Worm (Caenorhabditis elegans) whole organism, young adult: ENCODE data around the gene B0464.6.

ENCODE experiments used
- B0336.3 ChIP-seq: fragments of 200-800 bp; sonication (Bioruptor generic); IDR thresholded peaks from 2 replicates; pipeline ENCODE4 v1.3.6; 2022; ENCODE audit warnings: missing genetic modification characterization, missing compliant biosample characterization
- D2030.7 ChIP-seq: fragments of 200-800 bp; sonication (Bioruptor generic); IDR thresholded peaks from 2 replicates; pipeline ENCODE4 v1.3.6; 2022; ENCODE audit warnings: missing genetic modification reagents, missing genetic modification characterization, missing compliant biosample characterization
- F10E7.11 ChIP-seq: sonication (generic microtip); optimal IDR thresholded peaks from 2 replicates; lab custom pipeline; 2017; ENCODE audit warnings: mild to moderate bottlenecking, missing genetic modification characterization, moderate library complexity, missing compliant biosample characterization
- F37B4.10 ChIP-seq: fragments of 200-800 bp; sonication (Bioruptor generic); IDR thresholded peaks from 2 replicates; pipeline ENCODE4 v1.3.6; 2022; ENCODE audit warnings: missing genetic modification characterization, missing compliant biosample characterization
- F49E8.2 ChIP-seq: sonication (generic microtip); optimal IDR thresholded peaks from 3 replicates; lab custom pipeline; 2017; ENCODE audit warnings: missing genetic modification characterization, mild to moderate bottlenecking, missing compliant biosample characterization, antibody characterized with exemption, moderate library complexity; ENCODE audit not compliant: insufficient read depth
- F55B11.4 ChIP-seq: sonication (generic microtip); optimal IDR thresholded peaks from 2 replicates; lab custom pipeline; 2016; ENCODE audit warnings: missing compliant biosample characterization, missing genetic modification characterization, borderline replicate concordance; ENCODE audit not compliant: insufficient read depth
- K11D2.4 ChIP-seq: fragments of 200-800 bp; sonication (Bioruptor generic); IDR thresholded peaks from 2 replicates; pipeline ENCODE4 v1.3.6; 2022; ENCODE audit warnings: missing genetic modification reagents, missing genetic modification characterization, missing compliant biosample characterization
- Y53G8AR.9 ChIP-seq: fragments of 200-800 bp; sonication (Bioruptor generic); conservative IDR thresholded peaks from 2 replicates; pipeline ENCODE4 v1.3.6; 2022; ENCODE audit warnings: missing genetic modification reagents, missing genetic modification characterization, missing compliant biosample characterization
- ama-1 ChIP-seq, 3 experiments: fragments of 150-350 bp in 1 of 3; sonication (generic microtip) in 2 of 3; optimal IDR thresholded peaks; 2 replicates each; lab custom pipeline; 2014 to 2018; ENCODE audit warnings: missing biosample characterization in 2 of 3, missing genetic modification characterization in 2 of 3, missing genetic modification reagents in 2 of 3
- aptf-3 ChIP-seq: fragments of 200-800 bp; sonication (Bioruptor generic); IDR thresholded peaks from 2 replicates; pipeline ENCODE4 v1.3.6; 2022; ENCODE audit warnings: missing genetic modification characterization, missing compliant biosample characterization
- athp-1 ChIP-seq: sonication (generic microtip); optimal IDR thresholded peaks from 2 replicates; lab custom pipeline; 2017; ENCODE audit warnings: mild to moderate bottlenecking, missing genetic modification characterization, missing compliant biosample characterization
- attf-5 ChIP-seq: fragments of 200-800 bp; sonication (Bioruptor generic); optimal IDR thresholded peaks from 2 replicates; lab custom pipeline; 2018; ENCODE audit warnings: mild to moderate bottlenecking, missing genetic modification characterization, missing compliant biosample characterization
- bed-1 ChIP-seq: fragments of 200-800 bp; sonication (Bioruptor generic); IDR thresholded peaks from 2 replicates; pipeline ENCODE4 v1.3.6; 2022; ENCODE audit warnings: missing genetic modification reagents, missing genetic modification characterization, missing compliant biosample characterization
- cebp-1 ChIP-seq, 2 experiments: fragments of 200-800 bp in 1 of 2; sonication (Bioruptor generic) in 1 of 2; sonication (generic microtip) in 1 of 2; IDR thresholded peaks in 1 of 2; optimal IDR thresholded peaks in 1 of 2; 2 replicates each; pipeline versions ENCODE4 v1.3.6 to Lab custom; 2017 to 2022; ENCODE audit warnings: missing compliant biosample characterization in 2 of 2, missing genetic modification characterization in 2 of 2, mild to moderate bottlenecking in 1 of 2, missing genetic modification reagents in 1 of 2, moderate library complexity in 1 of 2
- cebp-2 ChIP-seq: fragments of 200-800 bp; sonication (Bioruptor generic); IDR thresholded peaks from 2 replicates; pipeline ENCODE4 v1.3.6; 2022; ENCODE audit warnings: missing genetic modification characterization, missing compliant biosample characterization
- ceh-100 ChIP-seq: fragments of 200-800 bp; sonication (Bioruptor generic); IDR thresholded peaks from 2 replicates; pipeline ENCODE4 v1.3.6; 2022; ENCODE audit warnings: missing genetic modification reagents, missing genetic modification characterization, missing compliant biosample characterization
- ceh-40 ChIP-seq: fragments of 200-800 bp; sonication (Bioruptor generic); IDR thresholded peaks from 2 replicates; pipeline ENCODE4 v1.3.6; 2022; ENCODE audit warnings: missing genetic modification characterization, missing compliant biosample characterization
- ceh-91 ChIP-seq: fragments of 200-800 bp; sonication (Bioruptor generic); IDR thresholded peaks from 2 replicates; pipeline ENCODE4 v1.3.6; 2022; ENCODE audit warnings: missing genetic modification reagents, missing genetic modification characterization, missing compliant biosample characterization
- dox-1 ChIP-seq: fragments of 200-800 bp; sonication (Bioruptor generic); IDR thresholded peaks from 2 replicates; pipeline ENCODE4 v1.3.6; 2022; ENCODE audit warnings: missing genetic modification reagents, missing genetic modification characterization, missing compliant biosample characterization
- dpff-1 ChIP-seq: sonication (generic microtip); optimal IDR thresholded peaks from 2 replicates; lab custom pipeline; 2017; ENCODE audit warnings: mild to moderate bottlenecking, missing genetic modification characterization, missing compliant biosample characterization
- egl-18 ChIP-seq: fragments of 200-800 bp; sonication (Bioruptor generic); IDR thresholded peaks from 2 replicates; pipeline ENCODE4 v1.3.6; 2022; ENCODE audit warnings: missing genetic modification reagents, missing genetic modification characterization, missing compliant biosample characterization
- fkh-3 ChIP-seq: sonication (generic microtip); optimal IDR thresholded peaks from 2 replicates; lab custom pipeline; 2016; ENCODE audit warnings: mild to moderate bottlenecking, missing genetic modification characterization, missing compliant biosample characterization
- him-1 ChIP-seq: sonication (generic microtip); optimal IDR thresholded peaks from 2 replicates; lab custom pipeline; 2016; ENCODE audit warnings: missing genotype, missing genetic modification reagents, missing genetic modification characterization, missing compliant biosample characterization
- let-607 ChIP-seq, 2 experiments: fragments of 200-800 bp in 1 of 2; sonication (Bioruptor generic) in 1 of 2; sonication (generic microtip) in 1 of 2; optimal IDR thresholded peaks; 2 replicates each; lab custom pipeline; 2016 to 2018; ENCODE audit warnings: mild to moderate bottlenecking in 2 of 2, missing compliant biosample characterization in 2 of 2, missing genetic modification characterization in 2 of 2, moderate library complexity in 2 of 2, missing genotype in 1 of 2
- lin-54 ChIP-seq: fragments of 200-800 bp; sonication (Bioruptor generic); optimal IDR thresholded peaks from 2 replicates; lab custom pipeline; 2018; ENCODE audit warnings: mild to moderate bottlenecking, missing genetic modification characterization, missing compliant biosample characterization
- lir-1 ChIP-seq: fragments of 200-800 bp; sonication (Bioruptor generic); conservative IDR thresholded peaks from 2 replicates; pipeline ENCODE4 v1.3.6; 2022; ENCODE audit warnings: missing genetic modification reagents, missing genetic modification characterization, missing compliant biosample characterization
- lsl-1 ChIP-seq: fragments of 200-800 bp; sonication (Bioruptor generic); optimal IDR thresholded peaks from 2 replicates; lab custom pipeline; 2018; ENCODE audit warnings: mild to moderate bottlenecking, missing genetic modification characterization, moderate library complexity, missing compliant biosample characterization
- madf-10 ChIP-seq: sonication (generic microtip); optimal IDR thresholded peaks from 2 replicates; lab custom pipeline; 2016; ENCODE audit warnings: mild to moderate bottlenecking, missing genetic modification characterization, missing compliant biosample characterization
- madf-8 ChIP-seq: fragments of 200-800 bp; sonication (Bioruptor generic); conservative IDR thresholded peaks from 2 replicates; pipeline ENCODE4 v1.3.6; 2022; ENCODE audit warnings: missing genetic modification reagents, missing genetic modification characterization, missing compliant biosample characterization
- mxl-1 ChIP-seq: sonication (generic microtip); optimal IDR thresholded peaks from 2 replicates; lab custom pipeline; 2016; ENCODE audit warnings: missing genetic modification characterization, missing compliant biosample characterization
- nfya-2 ChIP-seq: fragments of 200-800 bp; sonication (Bioruptor generic); IDR thresholded peaks from 2 replicates; pipeline ENCODE4 v1.3.6; 2022; ENCODE audit warnings: missing genetic modification reagents, missing genetic modification characterization, missing compliant biosample characterization
- nfyb-1 ChIP-seq: fragments of 200-800 bp; sonication (Bioruptor generic); IDR thresholded peaks from 2 replicates; pipeline ENCODE4 v1.3.6; 2022; ENCODE audit warnings: missing genetic modification reagents, missing genetic modification characterization, missing compliant biosample characterization
- nhr-27 ChIP-seq: fragments of 200-800 bp; sonication (Bioruptor generic); optimal IDR thresholded peaks from 2 replicates; lab custom pipeline; 2018; ENCODE audit warnings: mild to moderate bottlenecking, missing genetic modification characterization, moderate library complexity, missing compliant biosample characterization
- nhr-80 ChIP-seq: sonication (generic microtip); optimal IDR thresholded peaks from 2 replicates; lab custom pipeline; 2016; ENCODE audit warnings: missing genetic modification characterization, missing compliant biosample characterization
- nhr-90 ChIP-seq: sonication (generic microtip); optimal IDR thresholded peaks from 2 replicates; lab custom pipeline; 2016; ENCODE audit warnings: missing genotype, mild to moderate bottlenecking, missing genetic modification characterization, missing compliant biosample characterization
- rpc-1 ChIP-seq, 2 experiments: fragments of 150-350 bp in 1 of 2; sonication (generic microtip) in 1 of 2; optimal IDR thresholded peaks; 2 replicates each; lab custom pipeline; 2014 to 2018; ENCODE audit warnings: missing biosample characterization in 1 of 2, missing genetic modification characterization in 1 of 2, missing genetic modification reagents in 1 of 2, missing genotype in 1 of 2
- sdz-38 ChIP-seq: sonication (generic microtip); optimal IDR thresholded peaks from 2 replicates; lab custom pipeline; 2016; ENCODE audit warnings: missing genotype, missing genetic modification characterization, missing compliant biosample characterization
- snpc-1.3 ChIP-seq: sonication (generic microtip); optimal IDR thresholded peaks from 2 replicates; lab custom pipeline; 2017; ENCODE audit warnings: missing genetic modification characterization, mild to moderate bottlenecking, missing compliant biosample characterization, antibody characterized with exemption, moderate library complexity, missing genotype, missing genetic modification reagents; ENCODE audit not compliant: insufficient read depth
- somi-1 ChIP-seq: fragments of 200-800 bp; sonication (Bioruptor generic); optimal IDR thresholded peaks from 2 replicates; lab custom pipeline; 2018; ENCODE audit warnings: mild to moderate bottlenecking, missing genetic modification characterization, missing compliant biosample characterization
- unc-62 ChIP-seq: fragments of 150-350 bp; optimal IDR thresholded peaks from 2 replicates; lab custom pipeline; 2014; ENCODE audit warnings: missing biosample characterization, missing genetic modification reagents, missing genetic modification characterization
- xnd-1 ChIP-seq: sonication (generic microtip); optimal IDR thresholded peaks from 2 replicates; lab custom pipeline; 2016; ENCODE audit warnings: missing genotype, missing genetic modification reagents, missing genetic modification characterization, missing compliant biosample characterization
- zfh-2 ChIP-seq: fragments of 200-800 bp; sonication (Bioruptor generic); conservative IDR thresholded peaks from 2 replicates; pipeline ENCODE4 v1.3.6; 2022; ENCODE audit warnings: missing genetic modification reagents, missing genetic modification characterization, missing compliant biosample characterization
- zim-3 ChIP-seq: sonication (generic microtip); optimal IDR thresholded peaks from 2 replicates; lab custom pipeline; 2017; ENCODE audit warnings: mild to moderate bottlenecking, missing genetic modification characterization, moderate library complexity, missing compliant biosample characterization
- ztf-18 ChIP-seq: sonication (generic microtip); optimal IDR thresholded peaks from 2 replicates; lab custom pipeline; 2016; ENCODE audit warnings: missing genotype, mild to moderate bottlenecking, missing genetic modification characterization, missing compliant biosample characterization
- ztf-25 ChIP-seq: fragments of 200-800 bp; sonication (Bioruptor generic); IDR thresholded peaks from 2 replicates; pipeline ENCODE4 v1.3.6; 2022; ENCODE audit warnings: missing genetic modification reagents, missing genetic modification characterization, missing compliant biosample characterization
- ztf-28 ChIP-seq: fragments of 200-800 bp; sonication (Bioruptor generic); IDR thresholded peaks from 2 replicates; pipeline ENCODE4 v1.3.6; 2022; ENCODE audit warnings: missing genetic modification reagents, missing genetic modification characterization, missing compliant biosample characterization

Gene B0464.6

ce11 chrIII:9461894-9462784 lies 3.6 kb downstream of the B0464.6 start (continued):
- TF ChIP-seq ztf-28 (GFP tag; lab: Robert Waterston, UW) (0 out of 2 replicates have a peak, but pooled peaks have one; percentile 5), nfyb-1 (GFP tag; lab: Robert Waterston, UW) (no peak), F49E8.2 (tag; lab: Kevin White, UChicago) (no peak), madf-10 (tag; lab: Kevin White, UChicago) (no peak), let-607 (tag; optimal IDR thresholded peaks at IDR 0.05; lab: Kevin White, UChicago) (no peak), xnd-1 (tag; lab: Kevin White, UChicago) (no peak), unc-62 (no peak), ceh-40 (GFP tag; lab: Robert Waterston, UW) (no peak), fkh-3 (tag; lab: Kevin White, UChicago) (no peak), F55B11.4 (tag; lab: Kevin White, UChicago) (no peak), ceh-91 (GFP tag; lab: Robert Waterston, UW) (no peak), D2030.7 (GFP tag; lab: Robert Waterston, UW) (no peak), cebp-2 (GFP tag; lab: Robert Waterston, UW) (no peak), athp-1 (tag; lab: Kevin White, UChicago) (no peak), cebp-1 (GFP tag; IDR thresholded peaks at IDR 0.05; lab: Robert Waterston, UW) (no peak), cebp-1 (tag; optimal IDR thresholded peaks at IDR 0.05; lab: Kevin White, UChicago) (no peak), nhr-80 (no peak), ztf-25 (GFP tag; lab: Robert Waterston, UW) (no peak), ztf-18 (tag; lab: Kevin White, UChicago) (peak; percentile 24), rpc-1 (optimal IDR thresholded peaks at IDR 0.05; lab: Kevin White, UChicago) (no peak), rpc-1 (tag; optimal IDR thresholded peaks at IDR 0.05; lab: Kevin White, UChicago) (no peak), somi-1 (GFP tag; lab: Kevin White, UChicago) (no peak), aptf-3 (GFP tag; lab: Robert Waterston, UW) (0 out of 2 replicates have a peak, but pooled peaks have one; percentile 47), snpc-1.3 (no peak), madf-8 (no peak), F37B4.10 (GFP tag; lab: Robert Waterston, UW) (no peak), lsl-1 (GFP tag; lab: Kevin White, UChicago) (peak; percentile 17), B0336.3 (GFP tag; lab: Robert Waterston, UW) (no peak), sdz-38 (tag; lab: Kevin White, UChicago) (no peak), ama-1 (optimal IDR thresholded peaks at IDR 0.05; lab: Kevin White, UChicago) (no peak), ama-1 (GFP tag; optimal IDR thresholded peaks at IDR 0.05; lab: Kevin White, UChicago) (no peak), ceh-100 (peak; percentile 16; the same call in 1 of the 2 replicates), zim-3 (tag; lab: Kevin White, UChicago) (no peak), dpff-1 (tag; lab: Kevin White, UChicago) (no peak), lir-1 (no peak), nhr-90 (tag; lab: Kevin White, UChicago) (no peak), Y53G8AR.9 (GFP tag; lab: Robert Waterston, UW) (no peak), nfya-2 (GFP tag; lab: Robert Waterston, UW) (no peak), him-1 (tag; lab: Kevin White, UChicago) (no peak), egl-18 (GFP tag; lab: Robert Waterston, UW) (no peak), dox-1 (GFP tag; lab: Robert Waterston, UW) (no peak; the same call in 1 of the 2 replicates), zfh-2 (GFP tag; lab: Robert Waterston, UW) (peak; percentile 59), lin-54 (GFP tag; lab: Kevin White, UChicago) (no peak), K11D2.4 (GFP tag; lab: Robert Waterston, UW) (no peak), mxl-1 (tag; lab: Kevin White, UChicago) (no peak), nhr-27 (tag; lab: Kevin White, UChicago) (no peak), F10E7.11 (tag; lab: Kevin White, UChicago) (no peak), bed-1 (GFP tag; lab: Robert Waterston, UW) (no peak), attf-5 (no peak)
